Fruit fly (Drosophila melanogaster): ENCODE measurements around the gene CG8565.

The CG8565 gene

dm6 chrX:15870777-15871757 lies 33.4 kb downstream of the CG8565 start (continued):
- TF ChIP-seq CG4328 (GFP tag; optimal IDR thresholded peaks at IDR 0.05), result peak; percentile 85
- TF ChIP-seq CG13123 (GFP tag; optimal IDR thresholded peaks at IDR 0.05), result peak; percentile 38
- TF ChIP-seq CG12299 (tag; optimal IDR thresholded peaks at IDR 0.05), result peak; percentile 63
- no peak for TF ChIP-seq CG11560 (tag; IDR thresholded peaks at IDR 0.05)
- TF ChIP-seq gro (GFP tag; optimal IDR thresholded peaks at IDR 0.05), result peak; percentile 16
- peak; percentile 75 for TF ChIP-seq nom (GFP tag; optimal IDR thresholded peaks at IDR 0.05)
- no peak for TF ChIP-seq esg (GFP tag; conservative IDR thresholded peaks at IDR 0.05)
- TF ChIP-seq CoRest (tag; optimal IDR thresholded peaks at IDR 0.05), result no peak
- no peak for TF ChIP-seq usp (GFP tag; optimal IDR thresholded peaks at IDR 0.05)
- no peak for TF ChIP-seq dysf (GFP tag; IDR thresholded peaks at IDR 0.05)
- no peak for TF ChIP-seq tio (GFP tag; optimal IDR thresholded peaks at IDR 0.05)
- no peak for TF ChIP-seq CG11504 (tag; optimal IDR thresholded peaks at IDR 0.05)
- peak; percentile 63 for TF ChIP-seq fd64A (GFP tag; optimal IDR thresholded peaks at IDR 0.05)
- TF ChIP-seq dan (GFP tag; IDR thresholded peaks at IDR 0.05), result no peak
- no peak for TF ChIP-seq Ravus (GFP tag; IDR thresholded peaks at IDR 0.05)
- no peak for TF ChIP-seq crol (GFP tag; IDR thresholded peaks at IDR 0.05)
- peak; percentile 27 for TF ChIP-seq disco-r (GFP tag; optimal IDR thresholded peaks at IDR 0.05)
- TF ChIP-seq Dp (GFP tag; optimal IDR thresholded peaks at IDR 0.05), result no peak
- no peak for TF ChIP-seq jumu (GFP tag; optimal IDR thresholded peaks at IDR 0.05)
- no peak for TF ChIP-seq hkb (optimal IDR thresholded peaks at IDR 0.05)
- TF ChIP-seq hkb (GFP tag; IDR thresholded peaks at IDR 0.05), result peak; percentile 79
- no peak for TF ChIP-seq Ssrp (tag; optimal IDR thresholded peaks at IDR 0.05)
- peak; percentile 60 for TF ChIP-seq ash1 (GFP tag; optimal IDR thresholded peaks at IDR 0.05)
- peak; percentile 37 for TF ChIP-seq YL-1 (GFP tag; optimal IDR thresholded peaks at IDR 0.05)
- TF ChIP-seq Elba2 (GFP tag; optimal IDR thresholded peaks at IDR 0.05), result peak; percentile 74
- TF ChIP-seq bbx (GFP tag; IDR thresholded peaks at IDR 0.05; ENCODE audit: partially characterized antibody), result no peak
- no peak for TF ChIP-seq jing (GFP tag; optimal IDR thresholded peaks at IDR 0.05)
- TF ChIP-seq Mrtf (GFP tag; IDR thresholded peaks at IDR 0.05), result no peak
- no peak for TF ChIP-seq Hsf (GFP tag; optimal IDR thresholded peaks at IDR 0.05)
- TF ChIP-seq Adf1 (GFP tag; IDR thresholded peaks at IDR 0.05), result 0 out of 2 replicates have a peak, but pooled peaks have one; percentile 18
- peak; percentile 50 for TF ChIP-seq CG4854 (GFP tag; optimal IDR thresholded peaks at IDR 0.05)
- no peak for TF ChIP-seq Sin3A (optimal IDR thresholded peaks at IDR 0.05)
- TF ChIP-seq CG3163 (GFP tag; optimal IDR thresholded peaks at IDR 0.05), result peak; percentile 57
- TF ChIP-seq org-1 (GFP tag; optimal IDR thresholded peaks at IDR 0.05), result peak; percentile 62
- no peak for TF ChIP-seq zf30C (GFP tag; optimal IDR thresholded peaks at IDR 0.05)
- TF ChIP-seq ab (GFP tag; optimal IDR thresholded peaks at IDR 0.05), result no peak
- no peak for TF ChIP-seq exex (tag; optimal IDR thresholded peaks at IDR 0.05)
- TF ChIP-seq insv (GFP tag; optimal IDR thresholded peaks at IDR 0.05), result peak in 1 of 2 experiments; percentile 84
- TF ChIP-seq ato (GFP tag; IDR thresholded peaks at IDR 0.05; ENCODE audit: partially characterized antibody), result no peak
- TF ChIP-seq CG12155 (GFP tag; optimal IDR thresholded peaks at IDR 0.05), result peak; percentile 10
- TF ChIP-seq Dbx (GFP tag; IDR thresholded peaks at IDR 0.05), result peak; percentile 53; the same call in 1 of the 3 replicates
- no peak for TF ChIP-seq CG17328 (GFP tag; IDR thresholded peaks at IDR 0.05)
- no peak for TF ChIP-seq Hr3 (GFP tag; optimal IDR thresholded peaks at IDR 0.05)
- TF ChIP-seq seq (GFP tag; IDR thresholded peaks at IDR 0.05), result peak; percentile 69; the same call in 1 of the 2 replicates
- TF ChIP-seq z (GFP tag; IDR thresholded peaks at IDR 0.05), result no peak
- TF ChIP-seq CG10431 (GFP tag; optimal IDR thresholded peaks at IDR 0.05), result peak; percentile 100
- TF ChIP-seq CG4617 (GFP tag; optimal IDR thresholded peaks at IDR 0.05; ENCODE audit: borderline replicate concordance), result no peak
- TF ChIP-seq Rfx (GFP tag; IDR thresholded peaks at IDR 0.05), result peak; percentile 65; the same call in 1 of the 2 replicates
- TF ChIP-seq CG18764 (GFP tag; optimal IDR thresholded peaks at IDR 0.05), result peak; percentile 54
- TF ChIP-seq CG13287 (GFP tag; IDR thresholded peaks at IDR 0.05; ENCODE audit: partially characterized antibody), result no peak

All from whole organism, embryonic.